Worm (Caenorhabditis elegans): ENCODE measurements around the gene btb-18.

The btb-18 gene

ce11 chrII:3297914-3298313 lies at the start of gene btb-18:
btb-18 (plus strand) TSS chrII:3298214.
- no peak for TF ChIP-seq him-1 (tag; optimal IDR thresholded peaks at IDR 0.05)
- TF ChIP-seq dao-5 (tag; optimal IDR thresholded peaks at IDR 0.05), result no peak
- TF ChIP-seq W03F9.2 (tag; optimal IDR thresholded peaks at IDR 0.05), result no peak

DNA sequence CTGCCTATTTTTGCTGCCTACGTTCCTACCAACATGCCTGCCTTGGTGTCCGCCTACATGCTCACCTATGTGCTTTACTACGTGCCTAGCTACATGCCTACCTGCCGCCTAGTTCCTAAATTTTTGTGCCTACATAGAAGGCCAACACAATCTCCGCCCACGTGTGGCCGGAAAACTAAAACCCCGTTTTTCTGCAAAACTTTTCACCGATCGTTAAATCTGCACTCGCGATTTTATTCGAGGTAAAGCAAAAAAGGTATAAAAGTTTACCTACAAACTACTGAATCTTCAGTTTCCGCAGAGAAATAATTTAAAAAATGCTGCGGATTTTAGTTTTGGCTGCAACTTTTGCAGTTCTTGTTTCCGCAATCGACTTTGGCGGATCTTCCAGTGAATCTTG lies 48.6 kb upstream of the btb-18 start, which contains the start of gene clec-124:
TSS of gene clec-124 (plus strand) at position 301 of the 400 bp plus-strand sequence.
- TF ChIP-seq W03F9.2 (tag; optimal IDR thresholded peaks at IDR 0.05) (no peak), him-1 (tag; optimal IDR thresholded peaks at IDR 0.05) (no peak), dao-5 (tag; optimal IDR thresholded peaks at IDR 0.05) (no peak)

DNA sequence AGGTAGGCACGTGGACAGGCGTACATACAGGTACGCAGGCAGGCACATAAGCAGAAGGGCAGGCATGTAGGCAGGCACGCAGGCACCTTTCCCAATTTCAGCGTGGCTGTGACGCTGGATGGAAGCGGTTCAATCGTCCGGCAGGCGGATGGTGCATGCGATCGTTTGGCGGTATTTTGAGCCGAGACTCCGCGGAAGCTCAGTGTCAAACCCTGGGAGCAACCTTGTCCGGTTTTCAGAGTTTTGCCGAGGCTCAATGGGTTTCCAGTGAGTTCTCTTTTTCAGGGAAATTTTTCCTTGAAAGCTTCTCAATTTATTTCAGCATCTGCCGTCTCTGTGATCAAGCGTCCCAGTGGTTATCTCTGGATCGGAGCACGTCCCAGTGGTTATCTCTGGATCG lies 47.8 kb upstream of the btb-18 start:
- TF ChIP-seq W03F9.2 (tag; optimal IDR thresholded peaks at IDR 0.05) (no peak), dao-5 (tag; optimal IDR thresholded peaks at IDR 0.05) (no peak), him-1 (tag; optimal IDR thresholded peaks at IDR 0.05) (no peak)

DNA sequence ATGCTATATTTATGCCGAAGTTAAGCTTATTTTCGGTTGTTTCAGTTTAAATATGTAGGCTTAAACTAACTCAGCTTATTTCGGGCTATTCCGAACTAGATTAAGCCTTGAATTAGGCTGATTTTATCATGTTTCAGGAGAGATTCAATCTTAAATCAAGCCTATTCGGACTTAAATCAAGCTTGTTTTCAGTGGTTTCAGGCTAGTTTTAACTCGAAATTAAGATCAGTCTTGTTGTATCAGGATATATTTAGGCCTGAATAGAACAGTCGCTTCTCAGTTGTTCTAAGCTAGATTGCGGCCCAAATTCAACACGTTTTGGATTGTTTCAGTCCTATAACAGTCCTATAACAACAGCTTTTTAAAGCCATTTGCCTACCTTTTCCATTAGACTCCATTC lies 46.2 kb upstream of the btb-18 start:
- TF ChIP-seq dao-5 (tag; optimal IDR thresholded peaks at IDR 0.05) (no peak), W03F9.2 (tag; optimal IDR thresholded peaks at IDR 0.05) (no peak), him-1 (tag; optimal IDR thresholded peaks at IDR 0.05) (no peak)

ce11 chrII:3259254-3259653 lies 38.8 kb upstream of the btb-18 start, which contains the start of gene gcy-19:
gcy-19 (minus strand) TSS chrII:3259354.
- no peak for TF ChIP-seq him-1 (tag; optimal IDR thresholded peaks at IDR 0.05)
- no peak for TF ChIP-seq dao-5 (tag; optimal IDR thresholded peaks at IDR 0.05)
- TF ChIP-seq W03F9.2 (tag; optimal IDR thresholded peaks at IDR 0.05), result no peak

ce11 chrII:3262504-3262903 lies 35.5 kb upstream of the btb-18 start, which contains the start of gene F02E11.2:
F02E11.2 (plus strand) TSS chrII:3262804.
- TF ChIP-seq W03F9.2 (tag; optimal IDR thresholded peaks at IDR 0.05) (no peak), him-1 (tag; optimal IDR thresholded peaks at IDR 0.05) (no peak), dao-5 (tag; optimal IDR thresholded peaks at IDR 0.05) (no peak)

DNA sequence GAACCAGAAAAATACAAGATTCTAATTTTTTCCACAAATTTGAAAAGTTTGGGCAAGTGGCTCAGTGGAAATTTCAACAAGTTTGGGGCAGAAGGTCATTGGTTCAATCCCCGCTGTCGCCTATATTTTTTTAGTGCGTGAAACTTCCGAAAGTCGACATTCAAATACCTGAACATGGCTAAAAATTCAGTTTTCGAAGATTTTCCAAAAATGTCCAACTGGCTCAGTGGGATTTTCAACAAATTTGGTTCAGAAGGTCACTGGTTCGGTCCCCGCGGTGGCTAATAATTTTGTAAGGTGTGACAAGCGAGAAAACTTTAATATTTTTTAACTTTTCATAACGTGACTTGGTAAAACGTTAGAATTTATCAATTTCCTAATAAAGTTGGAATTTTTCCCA lies 33.3 kb upstream of the btb-18 start:
- TF ChIP-seq dao-5 (tag; optimal IDR thresholded peaks at IDR 0.05), result no peak
- TF ChIP-seq W03F9.2 (tag; optimal IDR thresholded peaks at IDR 0.05), result no peak
- no peak for TF ChIP-seq him-1 (tag; optimal IDR thresholded peaks at IDR 0.05)

DNA sequence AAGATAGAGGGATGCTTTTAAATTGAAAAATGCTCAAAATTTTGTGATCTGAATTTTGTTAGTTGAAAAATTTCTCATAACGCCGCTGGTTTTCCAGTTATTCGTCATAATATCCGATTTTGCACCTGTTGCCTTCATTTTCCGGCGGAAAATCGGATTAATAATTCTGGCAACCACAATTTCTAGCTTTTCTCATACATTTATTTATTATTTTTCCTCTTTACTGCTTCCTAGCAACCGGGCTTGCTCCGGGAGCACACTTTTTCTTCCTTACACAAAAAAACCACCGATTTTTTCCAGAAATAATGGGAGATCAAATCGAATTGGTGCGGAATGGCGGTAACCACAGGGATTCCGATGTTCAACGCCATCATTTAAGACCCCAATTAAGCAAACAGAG lies 30.6 kb upstream of the btb-18 start, which contains the start of gene F02E11.7:
TSS of gene F02E11.7 (plus strand) at position 301 of the 400 bp plus-strand sequence.
- TF ChIP-seq dao-5 (tag; optimal IDR thresholded peaks at IDR 0.05) (no peak), W03F9.2 (tag; optimal IDR thresholded peaks at IDR 0.05) (no peak), him-1 (tag; optimal IDR thresholded peaks at IDR 0.05) (no peak)

DNA sequence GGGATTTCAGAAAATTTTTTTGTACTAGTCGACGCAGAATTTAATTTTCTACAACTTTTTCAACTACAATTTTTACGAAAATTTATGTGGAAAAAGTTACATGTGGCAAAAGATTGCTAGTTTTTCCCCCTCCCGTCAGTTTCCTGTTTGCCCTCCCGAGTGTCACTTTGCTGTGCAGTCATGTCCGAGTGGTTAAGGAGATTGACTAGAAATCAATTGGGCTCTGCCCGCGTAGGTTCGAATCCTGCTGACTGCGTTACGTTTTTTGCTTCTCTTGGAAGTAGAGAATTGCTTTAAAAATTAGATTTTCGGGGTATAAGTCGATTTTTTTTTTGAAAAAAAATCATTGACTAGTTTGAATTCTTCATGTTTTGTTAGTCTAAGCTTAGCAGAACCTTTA lies 30.2 kb upstream of the btb-18 start:
- TF ChIP-seq W03F9.2 (tag; optimal IDR thresholded peaks at IDR 0.05) (no peak), dao-5 (tag; optimal IDR thresholded peaks at IDR 0.05) (no peak), him-1 (tag; optimal IDR thresholded peaks at IDR 0.05) (no peak)

- TF ChIP-seq W03F9.2 (tag; optimal IDR thresholded peaks at IDR 0.05) (no peak), dao-5 (tag; optimal IDR thresholded peaks at IDR 0.05) (no peak), him-1 (tag; optimal IDR thresholded peaks at IDR 0.05) (no peak)
Measured at ce11 chrII:3270598-3270997, 27.4 kb upstream of the btb-18 start.

DNA sequence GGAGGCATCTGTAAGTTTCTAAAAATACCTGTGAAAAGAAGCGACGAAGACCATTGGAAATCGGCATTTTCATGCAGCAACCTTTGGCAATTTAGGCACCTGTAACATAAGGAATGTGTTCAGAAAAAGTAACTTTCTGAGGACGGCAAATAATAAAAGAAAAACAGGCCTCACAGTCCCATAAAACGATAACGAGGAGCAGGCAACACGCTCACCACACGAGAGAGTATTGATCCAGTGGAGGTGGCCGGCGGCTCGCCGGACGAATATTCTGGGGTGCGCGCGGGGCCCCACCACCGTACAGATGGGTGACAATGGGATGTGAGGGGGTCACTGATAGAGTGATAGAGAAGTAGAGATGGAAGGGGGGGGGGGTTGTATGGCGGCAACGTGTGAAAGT lies 23.1 kb upstream of the btb-18 start, which contains the start of gene F02E11.3:
TSS of gene F02E11.3 (minus strand) at position 101 of the 400 bp plus-strand sequence.
- TF ChIP-seq dao-5 (tag; optimal IDR thresholded peaks at IDR 0.05) (no peak), him-1 (tag; optimal IDR thresholded peaks at IDR 0.05) (no peak), W03F9.2 (tag; optimal IDR thresholded peaks at IDR 0.05) (no peak)

DNA sequence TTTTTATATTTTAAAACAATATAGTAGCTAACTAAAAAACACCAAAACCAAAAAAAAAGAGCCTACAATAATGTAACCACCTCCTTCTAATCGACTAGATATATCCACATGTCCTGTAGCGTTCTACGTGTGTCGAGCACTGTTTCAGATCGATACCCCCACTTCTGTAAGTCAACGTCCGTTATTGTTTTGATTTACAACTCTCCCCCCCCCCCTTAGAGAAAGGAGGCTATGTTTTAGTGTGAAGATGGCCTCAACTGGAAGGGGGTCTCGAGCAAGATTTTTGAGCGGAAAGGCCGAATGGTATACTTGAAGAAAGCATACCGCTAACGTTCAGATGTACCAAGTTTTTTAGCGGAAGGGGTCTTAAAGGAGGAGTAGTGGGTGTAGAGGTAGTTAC lies 20.3 kb upstream of the btb-18 start, which contains the start of gene F02E11.4:
TSS of gene F02E11.4 (minus strand) at position 101 of the 400 bp plus-strand sequence.
- no peak for TF ChIP-seq dao-5 (tag; optimal IDR thresholded peaks at IDR 0.05)
- no peak for TF ChIP-seq W03F9.2 (tag; optimal IDR thresholded peaks at IDR 0.05)
- TF ChIP-seq him-1 (tag; optimal IDR thresholded peaks at IDR 0.05), result no peak

- TF ChIP-seq dao-5 (tag; optimal IDR thresholded peaks at IDR 0.05) (no peak), W03F9.2 (tag; optimal IDR thresholded peaks at IDR 0.05) (no peak), him-1 (tag; optimal IDR thresholded peaks at IDR 0.05) (no peak)
Measured at ce11 chrII:3278634-3279033, 19.4 kb upstream of the btb-18 start, which contains the start of gene wht-4. wht-4 (plus strand) TSS chrII:3278934.

ce11 chrII:3282353-3282752 lies 15.7 kb upstream of the btb-18 start, which contains the start of gene nep-13:
nep-13 (plus strand) TSS chrII:3282653.
- no peak for TF ChIP-seq W03F9.2 (tag; optimal IDR thresholded peaks at IDR 0.05)
- no peak for TF ChIP-seq him-1 (tag; optimal IDR thresholded peaks at IDR 0.05)
- TF ChIP-seq dao-5 (tag; optimal IDR thresholded peaks at IDR 0.05), result no peak

ce11 chrII:3284558-3284957 lies 13.5 kb upstream of the btb-18 start, which contains the start of gene scl-15:
scl-15 (minus strand) TSS chrII:3284658.
- no peak for TF ChIP-seq W03F9.2 (tag; optimal IDR thresholded peaks at IDR 0.05)
- no peak for TF ChIP-seq dao-5 (tag; optimal IDR thresholded peaks at IDR 0.05)
- no peak for TF ChIP-seq him-1 (tag; optimal IDR thresholded peaks at IDR 0.05)
